Fruit fly (Drosophila melanogaster) whole organism, embryonic: ENCODE results near the gene Dad1.

Experiments
- Antp ChIP-seq: fragments of 200-800 bp; sonication (Bioruptor generic); optimal IDR thresholded peaks from 3 replicates; lab custom pipeline; 2016; ENCODE audit warnings: missing biosample characterization, missing genetic modification characterization
- Atf-2 ChIP-seq: fragments of 200-800 bp; sonication (Bioruptor generic); optimal IDR thresholded peaks from 2 replicates; lab custom pipeline; 2016; ENCODE audit warnings: missing biosample characterization, missing genetic modification characterization
- Atf6 ChIP-seq: fragments of 200-800 bp; sonication (Bioruptor generic); IDR thresholded peaks from 2 replicates; pipeline ENCODE4 v1.3.6; 2022; ENCODE audit warnings: missing biosample characterization, missing genetic modification characterization
- CG10654 ChIP-seq: fragments of 200-800 bp; sonication (Bioruptor generic); optimal IDR thresholded peaks from 2 replicates; lab custom pipeline; 2016; ENCODE audit warnings: missing biosample characterization, missing genetic modification characterization
- CG1233 ChIP-seq: fragments of 200-800 bp; sonication (Bioruptor generic); optimal IDR thresholded peaks from 4 replicates; lab custom pipeline; 2018; ENCODE audit warnings: missing biosample characterization, mild to moderate bottlenecking, missing genetic modification characterization
- CG12942 ChIP-seq: fragments of 200-800 bp; sonication (Bioruptor generic); optimal IDR thresholded peaks from 3 replicates; lab custom pipeline; 2016; ENCODE audit warnings: missing biosample characterization, missing genetic modification characterization
- CG1647 ChIP-seq: fragments of 200-800 bp; sonication (Bioruptor generic); optimal IDR thresholded peaks from 3 replicates; lab custom pipeline; 2016; ENCODE audit warnings: missing biosample characterization, missing genetic modification characterization
- CG17359 ChIP-seq: fragments of 200-800 bp; sonication (Bioruptor generic); optimal IDR thresholded peaks from 3 replicates; lab custom pipeline; 2018; ENCODE audit warnings: missing biosample characterization, mild to moderate bottlenecking, missing genetic modification characterization, moderate library complexity
- CG17361 ChIP-seq: fragments of 200-800 bp; sonication (Bioruptor generic); IDR thresholded peaks from 3 replicates; pipeline ENCODE4 v1.3.6; 2022; ENCODE audit warnings: missing biosample characterization, missing genetic modification characterization
- CG17912 ChIP-seq: fragments of 200-800 bp; sonication (Bioruptor generic); optimal IDR thresholded peaks from 2 replicates; lab custom pipeline; 2018; ENCODE audit warnings: missing biosample characterization, mild to moderate bottlenecking, missing genetic modification characterization
- CG18476 ChIP-seq: fragments of 200-800 bp; sonication (Bioruptor generic); optimal IDR thresholded peaks from 2 replicates; lab custom pipeline; 2016; ENCODE audit warnings: missing biosample characterization, mild to moderate bottlenecking, missing genetic modification characterization
- CG2120 ChIP-seq: fragments of 200-800 bp; sonication (Bioruptor generic); optimal IDR thresholded peaks from 3 replicates; lab custom pipeline; 2016; ENCODE audit warnings: missing biosample characterization, missing genetic modification characterization
- CG2202 ChIP-seq: fragments of 200-800 bp; sonication (Bioruptor generic); optimal IDR thresholded peaks from 2 replicates; lab custom pipeline; 2018; ENCODE audit warnings: missing biosample characterization, mild to moderate bottlenecking, missing genetic modification characterization
- CG31441 ChIP-seq: fragments of 200-800 bp; sonication (Bioruptor generic); IDR thresholded peaks from 2 replicates; pipeline ENCODE4 v1.3.6; 2022; ENCODE audit warnings: missing biosample characterization, missing genetic modification characterization
- CG32772 ChIP-seq: fragments of 200-800 bp; sonication (Bioruptor generic); IDR thresholded peaks from 2 replicates; pipeline ENCODE4 v1.3.6; 2022; ENCODE audit warnings: missing biosample characterization, missing genetic modification characterization
- CG3847 ChIP-seq: fragments of 200-800 bp; sonication (Bioruptor generic); IDR thresholded peaks from 2 replicates; pipeline ENCODE4 v1.3.6; 2022; ENCODE audit warnings: missing biosample characterization, missing genetic modification characterization
- CG42726 ChIP-seq: fragments of 200-800 bp; sonication (Bioruptor generic); IDR thresholded peaks from 2 replicates; pipeline ENCODE4 v1.3.6; 2022; ENCODE audit warnings: missing biosample characterization, missing genetic modification characterization; ENCODE audit not compliant: partially characterized antibody
- CG5180 ChIP-seq: fragments of 200-800 bp; sonication (Bioruptor generic); optimal IDR thresholded peaks from 3 replicates; lab custom pipeline; 2017; ENCODE audit warnings: missing biosample characterization, missing genetic modification characterization, mild to moderate bottlenecking, moderate library complexity, missing genetic modification reagents
- CG7745 ChIP-seq: fragments of 200-800 bp; sonication (Bioruptor generic); optimal IDR thresholded peaks from 2 replicates; lab custom pipeline; 2018; ENCODE audit warnings: missing biosample characterization, mild to moderate bottlenecking, missing genetic modification characterization, moderate library complexity
- Dek ChIP-seq: fragments of 200-800 bp; sonication (Bioruptor generic); optimal IDR thresholded peaks from 3 replicates; lab custom pipeline; 2019; ENCODE audit warnings: missing biosample characterization, mild to moderate bottlenecking, missing genetic modification characterization, moderate library complexity
- Dll ChIP-seq: fragments of 200-800 bp; sonication (Bioruptor generic); IDR thresholded peaks from 4 replicates; pipeline ENCODE4 v1.3.6; 2022; ENCODE audit warnings: missing biosample characterization, missing genetic modification characterization; ENCODE audit not compliant: partially characterized antibody
- Hand ChIP-seq: fragments of 200-800 bp; sonication (Bioruptor generic); optimal IDR thresholded peaks from 2 replicates; lab custom pipeline; 2017; ENCODE audit warnings: mild to moderate bottlenecking, missing biosample characterization, missing genetic modification reagents, missing genetic modification characterization
- Hmr ChIP-seq: fragments of 200-800 bp; sonication (Bioruptor generic); optimal IDR thresholded peaks from 3 replicates; lab custom pipeline; 2017; ENCODE audit warnings: mild to moderate bottlenecking, missing biosample characterization, missing genetic modification reagents, missing genetic modification characterization
- Hsf ChIP-seq: fragments of 200-800 bp; sonication (Bioruptor generic); optimal IDR thresholded peaks from 3 replicates; lab custom pipeline; 2016; ENCODE audit warnings: missing biosample characterization, missing genetic modification characterization
- Jarid2 ChIP-seq: fragments of 200-800 bp; sonication (Bioruptor generic); optimal IDR thresholded peaks from 3 replicates; lab custom pipeline; 2017; ENCODE audit warnings: mild to moderate bottlenecking, missing biosample characterization, missing genetic modification reagents, missing genetic modification characterization
- NC2α ChIP-seq: fragments of 200-800 bp; sonication (Bioruptor generic); optimal IDR thresholded peaks from 2 replicates; lab custom pipeline; 2016; ENCODE audit warnings: missing biosample characterization, missing genetic modification characterization
- Neu2 ChIP-seq: fragments of 200-800 bp; sonication (Bioruptor generic); optimal IDR thresholded peaks from 3 replicates; lab custom pipeline; 2016; ENCODE audit warnings: missing biosample characterization, missing genetic modification characterization, borderline replicate concordance
- Oaz ChIP-seq: fragments of 200-800 bp; sonication (Bioruptor generic); IDR thresholded peaks from 2 replicates; pipeline ENCODE4 v1.3.6; 2022; ENCODE audit warnings: missing biosample characterization, missing genetic modification characterization
- Ravus ChIP-seq: fragments of 200-800 bp; sonication (Bioruptor generic); IDR thresholded peaks from 2 replicates; pipeline ENCODE4 v1.3.6; 2022; ENCODE audit warnings: missing biosample characterization, missing genetic modification characterization
- Spps ChIP-seq: fragments of 200-800 bp; sonication (Bioruptor generic); optimal IDR thresholded peaks from 2 replicates; lab custom pipeline; 2018; ENCODE audit warnings: missing biosample characterization, mild to moderate bottlenecking, missing genetic modification characterization
- Sry-δ ChIP-seq: fragments of 200-800 bp; sonication (Bioruptor generic); optimal IDR thresholded peaks from 2 replicates; lab custom pipeline; 2016; ENCODE audit warnings: missing biosample characterization, missing genetic modification characterization
- ash1 ChIP-seq: fragments of 200-800 bp; sonication (Bioruptor generic); optimal IDR thresholded peaks from 2 replicates; lab custom pipeline; 2018; ENCODE audit warnings: missing biosample characterization, mild to moderate bottlenecking, missing genetic modification characterization
- az2 ChIP-seq: fragments of 200-800 bp; sonication (Bioruptor generic); optimal IDR thresholded peaks from 3 replicates; lab custom pipeline; 2016; ENCODE audit warnings: missing biosample characterization, missing genetic modification characterization
- dati ChIP-seq: fragments of 200-800 bp; sonication (Bioruptor generic); IDR thresholded peaks from 2 replicates; pipeline ENCODE4 v1.3.6; 2022; ENCODE audit warnings: missing biosample characterization, missing genetic modification characterization
- fd64A ChIP-seq: fragments of 200-800 bp; sonication (Bioruptor generic); optimal IDR thresholded peaks from 3 replicates; lab custom pipeline; 2018; ENCODE audit warnings: missing biosample characterization, mild to moderate bottlenecking, missing genetic modification characterization
- hb ChIP-seq: fragments of 200-800 bp; sonication (Bioruptor generic); IDR thresholded peaks from 3 replicates; pipeline ENCODE4 v1.3.6; 2022; ENCODE audit warnings: missing biosample characterization, missing genetic modification characterization; ENCODE audit not compliant: partially characterized antibody
- kah ChIP-seq: fragments of 200-800 bp; sonication (Bioruptor generic); optimal IDR thresholded peaks from 2 replicates; lab custom pipeline; 2018; ENCODE audit warnings: missing biosample characterization, mild to moderate bottlenecking, missing genetic modification characterization
- lola ChIP-seq, 3 experiments: fragments of >200 bp in 2 of 3; fragments of 200-800 bp in 1 of 3; sonication (Bioruptor generic) in 1 of 3; optimal IDR thresholded peaks; 2 replicates each; lab custom pipeline; 2017 to 2019; ENCODE audit warnings: missing biosample characterization in 3 of 3, missing genetic modification characterization in 3 of 3, mild to moderate bottlenecking in 1 of 3, moderate library complexity in 1 of 3
- maf-S ChIP-seq: fragments of 200-800 bp; sonication (Bioruptor generic); optimal IDR thresholded peaks from 2 replicates; lab custom pipeline; 2016; ENCODE audit warnings: missing biosample characterization, missing genetic modification characterization
- nmo ChIP-seq: fragments of 200-800 bp; sonication (Bioruptor generic); optimal IDR thresholded peaks from 2 replicates; lab custom pipeline; 2018; ENCODE audit warnings: missing biosample characterization, mild to moderate bottlenecking, missing genetic modification characterization, moderate library complexity
- pan ChIP-seq, 4 experiments: fragments of >200 bp in 3 of 4; fragments of 200-800 bp in 1 of 4; sonication (Bioruptor generic) in 1 of 4; optimal IDR thresholded peaks in 3 of 4; IDR thresholded peaks in 1 of 4; 2 replicates each; pipeline versions ENCODE4 v1.3.6 to Lab custom; 2017 to 2022; ENCODE audit warnings: missing biosample characterization in 2 of 4, missing genetic modification characterization in 2 of 4, mixed read lengths in 1 of 4
- pnt ChIP-seq: fragments of 200-800 bp; sonication (Bioruptor generic); optimal IDR thresholded peaks from 3 replicates; lab custom pipeline; 2016; ENCODE audit warnings: missing biosample characterization, missing genetic modification characterization
- pros ChIP-seq: fragments of 200-800 bp; sonication (Bioruptor generic); optimal IDR thresholded peaks from 3 replicates; lab custom pipeline; 2019; ENCODE audit warnings: missing biosample characterization, mild to moderate bottlenecking, missing genetic modification characterization, moderate library complexity
- slou ChIP-seq: fragments of 200-800 bp; sonication (Bioruptor generic); optimal IDR thresholded peaks from 3 replicates; lab custom pipeline; 2016; ENCODE audit warnings: missing biosample characterization, missing genetic modification characterization
- slp2 ChIP-seq: fragments of 200-800 bp; sonication (Bioruptor generic); optimal IDR thresholded peaks from 2 replicates; lab custom pipeline; 2016; ENCODE audit warnings: missing biosample characterization, missing genetic modification characterization
- stc ChIP-seq: fragments of 200-800 bp; sonication (Bioruptor generic); IDR thresholded peaks from 2 replicates; pipeline ENCODE4 v1.3.6; 2022; ENCODE audit warnings: missing biosample characterization, missing genetic modification characterization
- wek ChIP-seq: fragments of 200-800 bp; sonication (Bioruptor generic); optimal IDR thresholded peaks from 3 replicates; lab custom pipeline; 2018; ENCODE audit warnings: missing biosample characterization, mild to moderate bottlenecking, missing genetic modification characterization, moderate library complexity
- wor ChIP-seq: fragments of 200-800 bp; sonication (Bioruptor generic); IDR thresholded peaks from 2 replicates; pipeline ENCODE4 v1.3.6; 2022; ENCODE audit warnings: missing biosample characterization, missing genetic modification characterization

Gene Dad1

dm6 chr2L:8362273-8362954, 21.5 kb downstream of the Dad1 start, which contains the start of gene CG7627 (continued):
- TF ChIP-seq pan (optimal IDR thresholded peaks at IDR 0.05; lab: Kevin White, UChicago) (no peak), pan (GFP tag; optimal IDR thresholded peaks at IDR 0.05 in 1 of 2, IDR thresholded peaks at IDR 0.05 in 1 of 2) (peak in 1 of 2 experiments; percentile 83), Sry-δ (GFP tag; lab: Kevin White, UChicago) (peak; percentile 48), CG2120 (peak; percentile 89), Ravus (GFP tag; lab: Robert Waterston, UW) (peak; percentile 54), CG3847 (peak; percentile 74), fd64A (no peak), CG1647 (GFP tag; lab: Kevin White, UChicago) (peak; percentile 46), CG5180 (peak; percentile 58), az2 (GFP tag; lab: Kevin White, UChicago) (peak; percentile 70), Spps (tag; lab: Kevin White, UChicago) (no peak), CG31441 (GFP tag; lab: Robert Waterston, UW) (peak; percentile 81), CG18476 (GFP tag; lab: Kevin White, UChicago) (peak; percentile 64), nmo (GFP tag; lab: Kevin White, UChicago) (peak; percentile 67), kah (peak; percentile 20), pnt (GFP tag; lab: Kevin White, UChicago) (peak; percentile 59), Oaz (GFP tag; lab: Robert Waterston, UW) (peak; percentile 48; the same call in 1 of the 2 replicates), Hand (GFP tag; lab: Kevin White, UChicago) (peak; percentile 62), lola (GFP tag; optimal IDR thresholded peaks at IDR 0.05; lab: Kevin White, UChicago) (peak in 1 of 3 experiments; percentile 43), CG10654 (GFP tag; lab: Kevin White, UChicago) (peak; percentile 50), CG17359 (tag; lab: Kevin White, UChicago) (peak; percentile 81), dati (GFP tag; lab: Robert Waterston, UW) (peak; percentile 61; the same call in 1 of the 2 replicates), Antp (GFP tag; lab: Kevin White, UChicago) (peak; percentile 70), wek (GFP tag; lab: Kevin White, UChicago) (peak; percentile 30), stc (peak; percentile 60; the same call in 1 of the 2 replicates), CG42726 (0 out of 2 replicates have a peak, but pooled peaks have one; percentile 42), CG2202 (no peak), Atf6 (GFP tag; lab: Robert Waterston, UW) (peak; percentile 85), CG1233 (GFP tag; lab: Kevin White, UChicago) (peak; percentile 54), Hmr (GFP tag; lab: Kevin White, UChicago) (peak; percentile 84), Jarid2 (GFP tag; lab: Kevin White, UChicago) (peak; percentile 65), CG17361 (GFP tag; lab: Robert Waterston, UW) (peak; percentile 81), CG12942 (GFP tag; lab: Kevin White, UChicago) (peak; percentile 37), maf-S (GFP tag; lab: Kevin White, UChicago) (peak; percentile 43), ash1 (GFP tag; lab: Kevin White, UChicago) (no peak), Neu2 (GFP tag; lab: Kevin White, UChicago) (no peak), NC2α (GFP tag; lab: Kevin White, UChicago) (peak; percentile 12), Atf-2 (GFP tag; lab: Kevin White, UChicago) (peak; percentile 60), pros (GFP tag; lab: Kevin White, UChicago) (no peak), Dll (GFP tag; lab: Robert Waterston, UW) (no peak), Dek (tag; lab: Kevin White, UChicago) (peak; percentile 65), slp2 (GFP tag; lab: Kevin White, UChicago) (peak; percentile 12), CG32772 (GFP tag; lab: Robert Waterston, UW) (peak; percentile 56), Hsf (GFP tag; lab: Kevin White, UChicago) (peak; percentile 74), CG7745 (no peak), hb (GFP tag; lab: Robert Waterston, UW) (no peak), CG17912 (GFP tag; lab: Kevin White, UChicago) (peak; percentile 24), wor (peak; percentile 47), slou (peak; percentile 17)
